Worm (Caenorhabditis elegans) whole organism, early embryonic: ENCODE measurements around the gene F01F1.14.

Experiments used
- B0310.2 ChIP-seq: sonication (generic microtip); optimal IDR thresholded peaks from 2 replicates; lab custom pipeline; 2016; ENCODE audit warnings: mild to moderate bottlenecking, missing genetic modification characterization, missing compliant biosample characterization
- F13C5.2 ChIP-seq: sonication (generic microtip); optimal IDR thresholded peaks from 2 replicates; lab custom pipeline; 2017; ENCODE audit warnings: mild to moderate bottlenecking, missing genetic modification characterization, inconsistent platforms, missing compliant biosample characterization
- aly-1 ChIP-seq: sonication (generic microtip); optimal IDR thresholded peaks from 2 replicates; lab custom pipeline; 2016; ENCODE audit warnings: missing genetic modification characterization, missing compliant biosample characterization
- ama-1 ChIP-seq: fragments of 150-350 bp; optimal IDR thresholded peaks from 2 replicates; lab custom pipeline; 2014
- ceh-36 ChIP-seq: sonication (generic microtip); optimal IDR thresholded peaks from 2 replicates; lab custom pipeline; 2016; ENCODE audit warnings: missing genetic modification characterization, inconsistent platforms, missing compliant biosample characterization
- ets-7 ChIP-seq: sonication (generic microtip); optimal IDR thresholded peaks from 2 replicates; lab custom pipeline; 2016; ENCODE audit warnings: missing genotype, missing genetic modification characterization, missing compliant biosample characterization
- flt-1 ChIP-seq: fragments of 200-800 bp; sonication (Bioruptor generic); IDR thresholded peaks from 2 replicates; pipeline ENCODE4 v1.3.6; 2022; ENCODE audit warnings: missing genetic modification characterization, missing compliant biosample characterization
- hmbx-1 ChIP-seq: sonication (generic microtip); optimal IDR thresholded peaks from 2 replicates; lab custom pipeline; 2016; ENCODE audit warnings: mild to moderate bottlenecking, missing genetic modification characterization, missing compliant biosample characterization
- hmg-4 ChIP-seq: fragments of 200-800 bp; sonication (Bioruptor generic); optimal IDR thresholded peaks from 2 replicates; lab custom pipeline; 2018; ENCODE audit warnings: mild to moderate bottlenecking, missing genetic modification characterization, missing compliant biosample characterization
- hnd-1 ChIP-seq: sonication (generic microtip); optimal IDR thresholded peaks from 2 replicates; lab custom pipeline; 2016; ENCODE audit warnings: missing genetic modification characterization, missing compliant biosample characterization
- pes-1 ChIP-seq: fragments of 200-800 bp; sonication (Bioruptor generic); IDR thresholded peaks from 2 replicates; pipeline ENCODE4 v1.3.6; 2022; ENCODE audit warnings: missing genetic modification reagents, missing genetic modification characterization, missing compliant biosample characterization
- sea-1 ChIP-seq: fragments of 200-800 bp; sonication (Bioruptor generic); conservative IDR thresholded peaks from 2 replicates; pipeline ENCODE4 v1.3.6; 2022; ENCODE audit warnings: missing genetic modification characterization, missing compliant biosample characterization
- tbx-11 ChIP-seq: fragments of 200-800 bp; sonication (Bioruptor generic); IDR thresholded peaks from 2 replicates; pipeline ENCODE4 v1.3.6; 2022; ENCODE audit warnings: missing genetic modification characterization, missing compliant biosample characterization
- tra-4 ChIP-seq: sonication (generic microtip); optimal IDR thresholded peaks from 2 replicates; lab custom pipeline; 2017; ENCODE audit warnings: missing genetic modification characterization, missing compliant biosample characterization

ce11 chrIII:5863774-5864173, 18.9 kb downstream of the F01F1.14 start, which contains the start of gene dnpp-1:
- no peak for TF ChIP-seq flt-1 (GFP tag; lab: Robert Waterston, UW)
- TF ChIP-seq B0310.2 (tag; lab: Kevin White, UChicago) = no peak
- TF ChIP-seq hmg-4 = no peak
- TF ChIP-seq F13C5.2 (tag; lab: Kevin White, UChicago) = no peak
- no peak for TF ChIP-seq tra-4 (tag; lab: Kevin White, UChicago)
- no peak for TF ChIP-seq ama-1 (lab: Kevin White, UChicago)
- TF ChIP-seq ets-7 (tag; lab: Kevin White, UChicago) = no peak
- TF ChIP-seq hmbx-1 = no peak
- no peak for TF ChIP-seq tbx-11 (GFP tag; lab: Robert Waterston, UW)
- no peak for TF ChIP-seq aly-1 (tag; lab: Kevin White, UChicago)
- no peak for TF ChIP-seq hnd-1
- no peak for TF ChIP-seq pes-1 (GFP tag; lab: Robert Waterston, UW)
- no peak for TF ChIP-seq sea-1 (GFP tag; lab: Robert Waterston, UW)
- TF ChIP-seq ceh-36 (tag; lab: Kevin White, UChicago) = no peak
